Worm (Caenorhabditis elegans) whole organism, early embryonic: ENCODE data around the gene M163.9.

Experiments used
- B0310.2 ChIP-seq: sonication (generic microtip); optimal IDR thresholded peaks from 2 replicates; lab custom pipeline; 2016; ENCODE audit warnings: mild to moderate bottlenecking, missing genetic modification characterization, missing compliant biosample characterization
- ama-1 ChIP-seq: fragments of 150-350 bp; optimal IDR thresholded peaks from 2 replicates; lab custom pipeline; 2014
- ceh-13 ChIP-seq: fragments of 200-800 bp; sonication (Bioruptor generic); optimal IDR thresholded peaks from 2 replicates; lab custom pipeline; 2018; ENCODE audit warnings: mild to moderate bottlenecking, missing genetic modification characterization, missing compliant biosample characterization
- ceh-36 ChIP-seq: sonication (generic microtip); optimal IDR thresholded peaks from 2 replicates; lab custom pipeline; 2016; ENCODE audit warnings: missing genetic modification characterization, inconsistent platforms, missing compliant biosample characterization
- flt-1 ChIP-seq: fragments of 200-800 bp; sonication (Bioruptor generic); IDR thresholded peaks from 2 replicates; pipeline ENCODE4 v1.3.6; 2022; ENCODE audit warnings: missing genetic modification characterization, missing compliant biosample characterization
- hmbx-1 ChIP-seq: sonication (generic microtip); optimal IDR thresholded peaks from 2 replicates; lab custom pipeline; 2016; ENCODE audit warnings: mild to moderate bottlenecking, missing genetic modification characterization, missing compliant biosample characterization
- hmg-4 ChIP-seq: fragments of 200-800 bp; sonication (Bioruptor generic); optimal IDR thresholded peaks from 2 replicates; lab custom pipeline; 2018; ENCODE audit warnings: mild to moderate bottlenecking, missing genetic modification characterization, missing compliant biosample characterization
- hnd-1 ChIP-seq: sonication (generic microtip); optimal IDR thresholded peaks from 2 replicates; lab custom pipeline; 2016; ENCODE audit warnings: missing genetic modification characterization, missing compliant biosample characterization
- pes-1 ChIP-seq: fragments of 200-800 bp; sonication (Bioruptor generic); IDR thresholded peaks from 2 replicates; pipeline ENCODE4 v1.3.6; 2022; ENCODE audit warnings: missing genetic modification reagents, missing genetic modification characterization, missing compliant biosample characterization
- scrt-1 ChIP-seq: fragments of 200-800 bp; sonication (Bioruptor generic); IDR thresholded peaks from 2 replicates; pipeline ENCODE4 v1.3.6; 2022; ENCODE audit warnings: missing genetic modification characterization, missing compliant biosample characterization
- sea-1 ChIP-seq: fragments of 200-800 bp; sonication (Bioruptor generic); conservative IDR thresholded peaks from 2 replicates; pipeline ENCODE4 v1.3.6; 2022; ENCODE audit warnings: missing genetic modification characterization, missing compliant biosample characterization
- tbx-11 ChIP-seq: fragments of 200-800 bp; sonication (Bioruptor generic); IDR thresholded peaks from 2 replicates; pipeline ENCODE4 v1.3.6; 2022; ENCODE audit warnings: missing genetic modification characterization, missing compliant biosample characterization
- tbx-37 ChIP-seq: fragments of 200-800 bp; sonication (Bioruptor generic); conservative IDR thresholded peaks from 2 replicates; pipeline ENCODE4 v1.3.6; 2022; ENCODE audit warnings: missing genetic modification reagents, missing genetic modification characterization, missing compliant biosample characterization
- tra-4 ChIP-seq: sonication (generic microtip); optimal IDR thresholded peaks from 2 replicates; lab custom pipeline; 2017; ENCODE audit warnings: missing genetic modification characterization, missing compliant biosample characterization

- no peak for TF ChIP-seq scrt-1 (GFP tag; lab: Robert Waterston, UW)
- TF ChIP-seq ama-1 (lab: Kevin White, UChicago): no peak
- no peak for TF ChIP-seq tbx-11
- no peak for TF ChIP-seq ceh-36 (tag; lab: Kevin White, UChicago)
- TF ChIP-seq hmg-4 (GFP tag; lab: Kevin White, UChicago): no peak
- TF ChIP-seq ceh-13 (GFP tag; lab: Kevin White, UChicago): no peak
- no peak for TF ChIP-seq hmbx-1 (tag; lab: Kevin White, UChicago)
- TF ChIP-seq sea-1 (GFP tag; lab: Robert Waterston, UW): no peak
- TF ChIP-seq B0310.2 (tag; lab: Kevin White, UChicago): no peak
- no peak for TF ChIP-seq flt-1 (GFP tag; lab: Robert Waterston, UW)
- no peak for TF ChIP-seq tra-4 (tag; lab: Kevin White, UChicago)
- no peak for TF ChIP-seq hnd-1 (tag; lab: Kevin White, UChicago)
- TF ChIP-seq tbx-37 (GFP tag; lab: Robert Waterston, UW): no peak
- TF ChIP-seq pes-1 (GFP tag; lab: Robert Waterston, UW): no peak
Observed at ce11 chrX:14465593-14465992, 3.8 kb upstream of the M163.9 start, which contains the start of gene M163.22.
